Fruit fly (Drosophila melanogaster) whole organism, embryonic: ENCODE results near the gene Usp8.

Experiments
- CG11085 ChIP-seq: fragments of 200-800 bp; sonication (Bioruptor generic); IDR thresholded peaks from 2 replicates; pipeline ENCODE4 v1.3.6; 2022; ENCODE audit warnings: missing biosample characterization, missing genetic modification characterization
- CG11398 ChIP-seq: fragments of 200-800 bp; sonication (Bioruptor generic); optimal IDR thresholded peaks from 2 replicates; lab custom pipeline; 2016; ENCODE audit warnings: missing biosample characterization, missing genetic modification characterization
- CG11504 ChIP-seq: fragments of 200-800 bp; sonication (Bioruptor generic); optimal IDR thresholded peaks from 3 replicates; lab custom pipeline; 2019; ENCODE audit warnings: missing biosample characterization, mild to moderate bottlenecking, missing genetic modification characterization, moderate library complexity
- CG12942 ChIP-seq: fragments of 200-800 bp; sonication (Bioruptor generic); optimal IDR thresholded peaks from 3 replicates; lab custom pipeline; 2016; ENCODE audit warnings: missing biosample characterization, missing genetic modification characterization
- CG13123 ChIP-seq: fragments of 200-800 bp; sonication (Bioruptor generic); optimal IDR thresholded peaks from 2 replicates; lab custom pipeline; 2016; ENCODE audit warnings: missing biosample characterization, missing genetic modification characterization
- CG2129 ChIP-seq: fragments of 200-800 bp; sonication (Bioruptor generic); IDR thresholded peaks from 2 replicates; pipeline ENCODE4 v1.3.6; 2022; ENCODE audit warnings: missing biosample characterization, missing genetic modification characterization; ENCODE audit not compliant: partially characterized antibody
- CG2199 ChIP-seq: fragments of 200-800 bp; sonication (Bioruptor generic); IDR thresholded peaks from 3 replicates; pipeline ENCODE4 v1.3.6; 2022; ENCODE audit warnings: missing biosample characterization, missing genetic modification characterization
- CG2202 ChIP-seq: fragments of 200-800 bp; sonication (Bioruptor generic); optimal IDR thresholded peaks from 2 replicates; lab custom pipeline; 2018; ENCODE audit warnings: missing biosample characterization, mild to moderate bottlenecking, missing genetic modification characterization
- CG2889 ChIP-seq: fragments of 200-800 bp; sonication (Bioruptor generic); IDR thresholded peaks from 3 replicates; pipeline ENCODE4 v1.3.6; 2022; ENCODE audit warnings: missing biosample characterization, missing genetic modification characterization
- CG31224 ChIP-seq: fragments of 200-800 bp; sonication (Bioruptor generic); IDR thresholded peaks from 2 replicates; pipeline ENCODE4 v1.3.6; 2022; ENCODE audit warnings: missing biosample characterization, missing genetic modification characterization
- CG33213 ChIP-seq: fragments of 200-800 bp; sonication (Bioruptor generic); optimal IDR thresholded peaks from 3 replicates; lab custom pipeline; 2016; ENCODE audit warnings: missing biosample characterization, missing genetic modification characterization
- CG3407 ChIP-seq: fragments of 200-800 bp; sonication (Bioruptor generic); optimal IDR thresholded peaks from 2 replicates; lab custom pipeline; 2018; ENCODE audit warnings: missing biosample characterization, mild to moderate bottlenecking, missing genetic modification characterization
- CG34376 ChIP-seq: fragments of 200-800 bp; sonication (Bioruptor generic); optimal IDR thresholded peaks from 2 replicates; lab custom pipeline; 2018; ENCODE audit warnings: missing biosample characterization, mild to moderate bottlenecking, missing genetic modification characterization
- CG34422 ChIP-seq: fragments of 200-800 bp; sonication (Bioruptor generic); IDR thresholded peaks from 3 replicates; pipeline ENCODE4 v1.3.6; 2022; ENCODE audit warnings: missing biosample characterization, missing genetic modification characterization
- CG4282 ChIP-seq: fragments of 200-800 bp; sonication (Bioruptor generic); optimal IDR thresholded peaks from 2 replicates; lab custom pipeline; 2016; ENCODE audit warnings: missing biosample characterization, missing genetic modification characterization
- CG43689 ChIP-seq: fragments of 200-800 bp; sonication (Bioruptor generic); IDR thresholded peaks from 2 replicates; pipeline ENCODE4 v1.3.6; 2022; ENCODE audit warnings: missing biosample characterization, missing genetic modification characterization
- CG4820 ChIP-seq: fragments of 200-800 bp; sonication (Bioruptor generic); optimal IDR thresholded peaks from 3 replicates; lab custom pipeline; 2016; ENCODE audit warnings: missing biosample characterization, missing genetic modification characterization
- CG6272 ChIP-seq: fragments of 200-800 bp; sonication (Bioruptor generic); IDR thresholded peaks from 2 replicates; pipeline ENCODE4 v1.3.6; 2022; ENCODE audit warnings: missing biosample characterization, missing genetic modification characterization
- CG9215 ChIP-seq: fragments of 200-800 bp; sonication (Bioruptor generic); IDR thresholded peaks from 2 replicates; pipeline ENCODE4 v1.3.6; 2022; ENCODE audit warnings: missing biosample characterization, missing genetic modification characterization
- CG9876 ChIP-seq: fragments of 200-800 bp; sonication (Bioruptor generic); optimal IDR thresholded peaks from 2 replicates; lab custom pipeline; 2016; ENCODE audit warnings: missing biosample characterization, missing genetic modification characterization
- CkIIα-i1 ChIP-seq: fragments of 200-800 bp; sonication (Bioruptor generic); IDR thresholded peaks from 2 replicates; pipeline ENCODE4 v1.3.6; 2022; ENCODE audit warnings: missing biosample characterization, missing genetic modification characterization
- Dek ChIP-seq: fragments of 200-800 bp; sonication (Bioruptor generic); optimal IDR thresholded peaks from 3 replicates; lab custom pipeline; 2019; ENCODE audit warnings: missing biosample characterization, mild to moderate bottlenecking, missing genetic modification characterization, moderate library complexity
- Dll ChIP-seq: fragments of 200-800 bp; sonication (Bioruptor generic); IDR thresholded peaks from 4 replicates; pipeline ENCODE4 v1.3.6; 2022; ENCODE audit warnings: missing biosample characterization, missing genetic modification characterization; ENCODE audit not compliant: partially characterized antibody
- Hr39 ChIP-seq: fragments of >200 bp; optimal IDR thresholded peaks from 2 replicates; lab custom pipeline; 2017
- Lim3 ChIP-seq: fragments of 200-800 bp; sonication (Bioruptor generic); IDR thresholded peaks from 2 replicates; pipeline ENCODE4 v1.3.6; 2022; ENCODE audit warnings: missing biosample characterization, missing genetic modification characterization
- NK7.1 ChIP-seq: fragments of 200-800 bp; sonication (Bioruptor generic); optimal IDR thresholded peaks from 3 replicates; lab custom pipeline; 2016; ENCODE audit warnings: missing biosample characterization, missing genetic modification characterization
- Neu2 ChIP-seq: fragments of 200-800 bp; sonication (Bioruptor generic); optimal IDR thresholded peaks from 3 replicates; lab custom pipeline; 2016; ENCODE audit warnings: missing biosample characterization, missing genetic modification characterization, borderline replicate concordance
- NfI ChIP-seq: fragments of 200-800 bp; sonication (Bioruptor generic); optimal IDR thresholded peaks from 3 replicates; lab custom pipeline; 2018; ENCODE audit warnings: missing biosample characterization, mild to moderate bottlenecking, missing genetic modification characterization, moderate library complexity
- Ptx1 ChIP-seq: fragments of 200-800 bp; sonication (Bioruptor generic); IDR thresholded peaks from 2 replicates; pipeline ENCODE4 v1.3.6; 2022; ENCODE audit warnings: missing biosample characterization, missing genetic modification characterization
- Scr ChIP-seq: fragments of 200-800 bp; sonication (Bioruptor generic); IDR thresholded peaks from 2 replicates; pipeline ENCODE4 v1.3.6; 2022; ENCODE audit warnings: missing biosample characterization, missing genetic modification characterization; ENCODE audit not compliant: partially characterized antibody
- Six4 ChIP-seq: fragments of 200-800 bp; sonication (Bioruptor generic); optimal IDR thresholded peaks from 2 replicates; lab custom pipeline; 2016; ENCODE audit warnings: missing biosample characterization, missing genetic modification characterization
- Sox100B ChIP-seq: fragments of 200-800 bp; sonication (Bioruptor generic); optimal IDR thresholded peaks from 3 replicates; lab custom pipeline; 2018; ENCODE audit warnings: missing biosample characterization, mild to moderate bottlenecking, missing genetic modification characterization
- Vsx1 ChIP-seq: fragments of 200-800 bp; sonication (Bioruptor generic); optimal IDR thresholded peaks from 2 replicates; lab custom pipeline; 2017; ENCODE audit warnings: missing biosample characterization, mild to moderate bottlenecking, missing genetic modification characterization, missing genetic modification reagents
- Xbp1 ChIP-seq: fragments of 200-800 bp; sonication (Bioruptor generic); optimal IDR thresholded peaks from 3 replicates; lab custom pipeline; 2016; ENCODE audit warnings: missing biosample characterization, mild to moderate bottlenecking, missing genetic modification characterization
- cad ChIP-seq: fragments of >200 bp; optimal IDR thresholded peaks from 2 replicates; lab custom pipeline; 2017; ENCODE audit warnings: missing biosample characterization, missing genetic modification characterization
- chinmo ChIP-seq: fragments of 200-800 bp; sonication (Bioruptor generic); IDR thresholded peaks from 4 replicates; pipeline ENCODE4 v1.3.6; 2022; ENCODE audit warnings: missing biosample characterization, missing genetic modification characterization; ENCODE audit not compliant: partially characterized antibody
- danr ChIP-seq: fragments of 200-800 bp; sonication (Bioruptor generic); IDR thresholded peaks from 2 replicates; pipeline ENCODE4 v1.3.6; 2022; ENCODE audit warnings: missing biosample characterization, missing genetic modification characterization
- gce ChIP-seq: fragments of 200-800 bp; sonication (Bioruptor generic); IDR thresholded peaks from 3 replicates; pipeline ENCODE4 v1.3.6; 2022; ENCODE audit warnings: missing biosample characterization, missing genetic modification characterization
- kay ChIP-seq: fragments of 200-800 bp; sonication (Bioruptor generic); optimal IDR thresholded peaks from 2 replicates; lab custom pipeline; 2016; ENCODE audit warnings: missing biosample characterization, missing genetic modification characterization
- maf-S ChIP-seq: fragments of 200-800 bp; sonication (Bioruptor generic); optimal IDR thresholded peaks from 2 replicates; lab custom pipeline; 2016; ENCODE audit warnings: missing biosample characterization, missing genetic modification characterization
- odd ChIP-seq: fragments of 200-800 bp; sonication (Bioruptor generic); optimal IDR thresholded peaks from 2 replicates; lab custom pipeline; 2017; ENCODE audit warnings: missing biosample characterization, mild to moderate bottlenecking, missing genetic modification characterization
- pros ChIP-seq: fragments of 200-800 bp; sonication (Bioruptor generic); optimal IDR thresholded peaks from 3 replicates; lab custom pipeline; 2019; ENCODE audit warnings: missing biosample characterization, mild to moderate bottlenecking, missing genetic modification characterization, moderate library complexity
- sd ChIP-seq: fragments of 200-800 bp; sonication (Bioruptor generic); optimal IDR thresholded peaks from 3 replicates; lab custom pipeline; 2018; ENCODE audit warnings: missing biosample characterization, mild to moderate bottlenecking, missing genetic modification characterization, moderate library complexity
- sisA ChIP-seq: fragments of 200-800 bp; sonication (Bioruptor generic); IDR thresholded peaks from 2 replicates; pipeline ENCODE4 v1.3.6; 2022; ENCODE audit warnings: missing biosample characterization, missing genetic modification characterization
- slp2 ChIP-seq: fragments of 200-800 bp; sonication (Bioruptor generic); optimal IDR thresholded peaks from 2 replicates; lab custom pipeline; 2016; ENCODE audit warnings: missing biosample characterization, missing genetic modification characterization
- sna ChIP-seq: fragments of 200-800 bp; sonication (Bioruptor generic); IDR thresholded peaks from 2 replicates; pipeline ENCODE4 v1.3.6; 2022; ENCODE audit warnings: missing biosample characterization, missing genetic modification characterization; ENCODE audit not compliant: partially characterized antibody
- so ChIP-seq: fragments of 200-800 bp; sonication (Bioruptor generic); IDR thresholded peaks from 3 replicates; pipeline ENCODE4 v1.3.6; 2022; ENCODE audit warnings: missing biosample characterization, missing genetic modification characterization
- sr ChIP-seq: fragments of 200-800 bp; sonication (Bioruptor generic); IDR thresholded peaks from 3 replicates; pipeline ENCODE4 v1.3.6; 2022; ENCODE audit warnings: missing biosample characterization, missing genetic modification characterization
- tap ChIP-seq: fragments of 200-800 bp; optimal IDR thresholded peaks from 3 replicates; lab custom pipeline; 2019; ENCODE audit warnings: missing biosample characterization, mild to moderate bottlenecking, missing genetic modification characterization, moderate library complexity
- zen2 ChIP-seq: fragments of 200-800 bp; sonication (Bioruptor generic); IDR thresholded peaks from 3 replicates; pipeline ENCODE4 v1.3.6; 2022; ENCODE audit warnings: missing biosample characterization, missing genetic modification characterization; ENCODE audit not compliant: partially characterized antibody

Usp8 gene

dm6 chr3R:21186606-21187393 lies 52.7 kb downstream of the Usp8 start (continued):
- TF ChIP-seq NK7.1 (GFP tag; lab: Kevin White, UChicago) = no peak
- TF ChIP-seq CG43689 (GFP tag; lab: Robert Waterston, UW) = no peak
- no peak for TF ChIP-seq CG33213
- TF ChIP-seq CG4282 (GFP tag; lab: Kevin White, UChicago) = no peak
- no peak for TF ChIP-seq CkIIα-i1
- no peak for TF ChIP-seq cad (GFP tag; lab: Kevin White, UChicago)
- no peak for TF ChIP-seq kay (GFP tag; lab: Kevin White, UChicago)
- TF ChIP-seq CG6272 = no peak
- TF ChIP-seq Hr39 = no peak
- TF ChIP-seq pros (GFP tag; lab: Kevin White, UChicago) = no peak
- peak; percentile 63; the same call in 1 of the 4 replicates for TF ChIP-seq chinmo (GFP tag; lab: Robert Waterston, UW)
- TF ChIP-seq slp2 (GFP tag; lab: Kevin White, UChicago) = no peak
- TF ChIP-seq CG34376 = no peak
- no peak for TF ChIP-seq CG31224 (GFP tag; lab: Robert Waterston, UW)
- peak; percentile 8 for TF ChIP-seq CG3407
- no peak for TF ChIP-seq CG9876 (GFP tag; lab: Kevin White, UChicago)
- no peak for TF ChIP-seq Neu2 (GFP tag; lab: Kevin White, UChicago)
- TF ChIP-seq gce = no peak
- TF ChIP-seq Lim3 (GFP tag; lab: Robert Waterston, UW) = no peak
- TF ChIP-seq CG4820 (GFP tag; lab: Kevin White, UChicago) = peak; percentile 45
- 0 out of 3 replicates have a peak, but pooled peaks have one; percentile 10 for TF ChIP-seq so (GFP tag; lab: Robert Waterston, UW)
- TF ChIP-seq sna (GFP tag; lab: Robert Waterston, UW) = no peak
- TF ChIP-seq NfI (GFP tag; lab: Kevin White, UChicago) = no peak
- TF ChIP-seq CG2199 (GFP tag; lab: Robert Waterston, UW) = no peak
- no peak for TF ChIP-seq maf-S (GFP tag; lab: Kevin White, UChicago)
- TF ChIP-seq sd (tag; lab: Kevin White, UChicago) = peak; percentile 46
- 0 out of 2 replicates have a peak, but pooled peaks have one; percentile 15 for TF ChIP-seq CG9215 (GFP tag; lab: Robert Waterston, UW)
- TF ChIP-seq odd (GFP tag; lab: Kevin White, UChicago) = no peak
- TF ChIP-seq sr (GFP tag; lab: Robert Waterston, UW) = no peak
- no peak for TF ChIP-seq CG34422 (GFP tag; lab: Robert Waterston, UW)
- TF ChIP-seq CG11085 (GFP tag; lab: Robert Waterston, UW) = no peak
- TF ChIP-seq Ptx1 (GFP tag; lab: Robert Waterston, UW) = 0 out of 2 replicates have a peak, but pooled peaks have one; percentile 31
- TF ChIP-seq Scr (GFP tag; lab: Robert Waterston, UW) = no peak
- no peak for TF ChIP-seq Dek (tag; lab: Kevin White, UChicago)
- no peak for TF ChIP-seq Dll (GFP tag; lab: Robert Waterston, UW)
- TF ChIP-seq Six4 (GFP tag; lab: Kevin White, UChicago) = no peak
- TF ChIP-seq CG11398 = no peak
- TF ChIP-seq CG2202 (tag; lab: Kevin White, UChicago) = no peak
- TF ChIP-seq CG2129 (GFP tag; lab: Robert Waterston, UW) = no peak
- TF ChIP-seq sisA (GFP tag; lab: Robert Waterston, UW) = peak; percentile 30; the same call in 1 of the 2 replicates
- no peak for TF ChIP-seq CG12942 (GFP tag; lab: Kevin White, UChicago)
- TF ChIP-seq Vsx1 (GFP tag; lab: Kevin White, UChicago) = no peak
- no peak for TF ChIP-seq zen2 (GFP tag; lab: Robert Waterston, UW)
- TF ChIP-seq Sox100B (GFP tag; lab: Kevin White, UChicago) = peak; percentile 59
- TF ChIP-seq CG11504 (tag; lab: Kevin White, UChicago) = peak; percentile 63
- TF ChIP-seq CG2889 (GFP tag; lab: Robert Waterston, UW) = no peak
- peak; percentile 46 for TF ChIP-seq Xbp1
- no peak for TF ChIP-seq CG13123 (GFP tag; lab: Kevin White, UChicago)
- TF ChIP-seq tap = no peak
- no peak for TF ChIP-seq danr (GFP tag; lab: Robert Waterston, UW)
